Fruit fly (Drosophila melanogaster) whole organism, adult: ENCODE results near the gene CG15822.
A peak's percentile ranks its signal among the peaks of the same experiment; 100 is the strongest.

Experiments
- CG11617 ChIP-seq: fragments of 200-800 bp; sonication (Bioruptor generic); optimal IDR thresholded peaks from 2 replicates; lab custom pipeline; 2017; ENCODE audit warnings: mild to moderate bottlenecking, missing biosample characterization, missing genetic modification reagents, missing genetic modification characterization
- CG12768 ChIP-seq: fragments of 200-800 bp; sonication (Bioruptor generic); optimal IDR thresholded peaks from 2 replicates; lab custom pipeline; 2017; ENCODE audit warnings: missing biosample characterization, missing genetic modification characterization, mild to moderate bottlenecking, moderate library complexity, missing genetic modification reagents
- CG14711 ChIP-seq: fragments of 200-800 bp; sonication (Bioruptor generic); optimal IDR thresholded peaks from 2 replicates; lab custom pipeline; 2018; ENCODE audit warnings: missing biosample characterization, mild to moderate bottlenecking, missing genetic modification characterization, moderate library complexity
- CG1620 ChIP-seq: fragments of 200-800 bp; sonication (Bioruptor generic); optimal IDR thresholded peaks from 2 replicates; lab custom pipeline; 2016; ENCODE audit warnings: missing biosample characterization, missing genetic modification characterization
- CG33017 ChIP-seq: fragments of 200-800 bp; sonication (Bioruptor generic); optimal IDR thresholded peaks from 2 replicates; lab custom pipeline; 2018; ENCODE audit warnings: missing biosample characterization, mild to moderate bottlenecking, missing genetic modification characterization, moderate library complexity
- CG5204 ChIP-seq: fragments of 200-800 bp; sonication (Bioruptor generic); optimal IDR thresholded peaks from 2 replicates; lab custom pipeline; 2016; ENCODE audit warnings: missing biosample characterization, missing genetic modification characterization
- CG7045 ChIP-seq: fragments of 200-800 bp; sonication (Bioruptor generic); optimal IDR thresholded peaks from 2 replicates; lab custom pipeline; 2017; ENCODE audit warnings: missing biosample characterization, mild to moderate bottlenecking, missing genetic modification characterization
- CG7101 ChIP-seq: fragments of 200-800 bp; sonication (Bioruptor generic); optimal IDR thresholded peaks from 2 replicates; lab custom pipeline; 2018; ENCODE audit warnings: missing biosample characterization, mild to moderate bottlenecking, missing genetic modification characterization, moderate library complexity
- Clk ChIP-seq: fragments of 200-800 bp; sonication (Bioruptor generic); optimal IDR thresholded peaks from 2 replicates; lab custom pipeline; 2017; ENCODE audit warnings: missing biosample characterization, missing genetic modification characterization
- Crg-1 ChIP-seq: fragments of 200-800 bp; sonication (Bioruptor generic); optimal IDR thresholded peaks from 2 replicates; lab custom pipeline; 2016; ENCODE audit warnings: missing biosample characterization, missing genetic modification characterization
- Hr96 ChIP-seq: fragments of 200-800 bp; sonication (Bioruptor generic); optimal IDR thresholded peaks from 2 replicates; lab custom pipeline; 2016; ENCODE audit warnings: missing biosample characterization, missing genetic modification characterization
- Mnt ChIP-seq: fragments of 200-800 bp; sonication (Bioruptor generic); optimal IDR thresholded peaks from 2 replicates; lab custom pipeline; 2016; ENCODE audit warnings: missing biosample characterization, mild to moderate bottlenecking, missing genetic modification characterization
- bab1 ChIP-seq: fragments of 200-800 bp; sonication (Bioruptor generic); optimal IDR thresholded peaks from 3 replicates; lab custom pipeline; 2019; ENCODE audit warnings: missing biosample characterization, mild to moderate bottlenecking, missing genetic modification characterization, moderate library complexity
- cic ChIP-seq: fragments of 200-800 bp; sonication (Bioruptor generic); optimal IDR thresholded peaks from 2 replicates; lab custom pipeline; 2017; ENCODE audit warnings: missing biosample characterization, mild to moderate bottlenecking, missing genetic modification characterization, moderate library complexity
- cnc ChIP-seq, 2 experiments: fragments of >200 bp; optimal IDR thresholded peaks; 2 replicates each; lab custom pipeline; 2017
- kay ChIP-seq: fragments of 200-800 bp; sonication (Bioruptor generic); peaks from one replicate; lab custom pipeline; 2016; ENCODE audit warnings: missing biosample characterization, missing genetic modification characterization, borderline replicate concordance
- ovo ChIP-seq: fragments of 200-800 bp; sonication (Bioruptor generic); optimal IDR thresholded peaks from 2 replicates; lab custom pipeline; 2016; ENCODE audit warnings: missing biosample characterization, missing genetic modification characterization
- pad ChIP-seq: fragments of 200-800 bp; sonication (Bioruptor generic); optimal IDR thresholded peaks from 3 replicates; lab custom pipeline; 2017; ENCODE audit warnings: missing biosample characterization, missing genetic modification characterization, mild to moderate bottlenecking, moderate library complexity, missing genetic modification reagents
- tj ChIP-seq: fragments of 200-800 bp; sonication (Bioruptor generic); optimal IDR thresholded peaks from 3 replicates; lab custom pipeline; 2017; ENCODE audit warnings: missing biosample characterization, mild to moderate bottlenecking, missing genetic modification characterization, moderate library complexity
- toe ChIP-seq: fragments of 200-800 bp; sonication (Bioruptor generic); optimal IDR thresholded peaks from 2 replicates; lab custom pipeline; 2016; ENCODE audit warnings: missing biosample characterization, missing genetic modification characterization

Gene CG15822

DNA sequence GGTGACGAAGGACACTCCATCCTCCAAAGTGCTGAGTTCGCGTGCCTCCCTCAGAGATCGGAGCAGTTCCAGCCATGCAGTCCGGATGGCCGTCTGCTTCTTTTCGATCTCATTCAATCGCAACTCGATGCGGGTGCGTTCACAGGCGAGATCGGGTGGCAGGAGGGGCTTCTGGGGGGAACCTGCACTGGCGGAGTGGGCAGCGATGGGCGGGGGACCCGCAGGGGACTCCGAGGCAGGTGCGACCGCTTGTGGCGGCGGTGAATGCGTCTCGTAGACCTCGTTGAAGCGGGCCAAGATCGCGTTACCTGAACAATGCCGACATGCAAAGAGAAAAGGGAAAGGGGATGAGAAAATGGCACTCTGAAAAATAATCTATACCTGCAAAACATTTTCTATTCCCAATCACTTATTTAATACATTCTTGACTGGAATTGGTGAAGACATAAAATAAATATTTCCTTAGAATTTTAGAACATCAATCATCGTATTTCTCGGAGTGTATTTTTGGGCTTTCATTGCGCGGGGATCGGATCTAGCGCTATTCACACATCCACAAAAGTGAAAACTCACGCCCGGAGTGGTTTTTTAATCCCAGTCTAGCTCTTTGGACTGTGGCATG is 4.9 kb downstream of the CG15822 start:
- TF ChIP-seq cic (GFP tag; lab: Kevin White, UChicago) (no peak), ovo (GFP tag; lab: Kevin White, UChicago) (no peak), CG7101 (tag; lab: Kevin White, UChicago) (no peak), Mnt (no peak), Hr96 (GFP tag; lab: Kevin White, UChicago) (no peak)

DNA sequence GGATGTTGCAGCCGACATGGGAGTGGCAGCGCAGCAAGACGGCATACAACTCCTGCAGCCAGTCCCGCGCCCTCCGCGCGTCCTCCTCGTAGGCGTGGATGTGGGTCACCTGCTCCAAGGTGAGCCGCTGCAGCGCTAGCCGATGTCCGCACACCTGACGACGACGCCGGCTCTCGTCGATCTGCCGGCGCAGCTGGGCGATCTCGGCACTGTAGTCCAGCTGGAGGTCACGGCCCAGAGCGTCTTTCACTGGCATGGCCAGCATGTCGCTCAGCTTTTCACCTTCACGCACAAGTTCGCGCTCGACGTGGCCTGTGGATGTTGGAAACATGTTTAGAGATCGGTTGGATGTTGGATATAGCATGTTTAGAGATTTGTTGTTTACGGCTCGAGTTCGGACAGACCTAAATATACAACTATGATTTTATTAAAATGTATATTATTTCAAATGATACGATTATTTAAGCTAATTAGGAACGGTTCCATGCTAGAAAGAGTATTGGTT is 6.2 kb downstream of the CG15822 start:
- TF ChIP-seq Mnt (no peak), kay (GFP tag; lab: Kevin White, UChicago) (peak; percentile 32)

DNA sequence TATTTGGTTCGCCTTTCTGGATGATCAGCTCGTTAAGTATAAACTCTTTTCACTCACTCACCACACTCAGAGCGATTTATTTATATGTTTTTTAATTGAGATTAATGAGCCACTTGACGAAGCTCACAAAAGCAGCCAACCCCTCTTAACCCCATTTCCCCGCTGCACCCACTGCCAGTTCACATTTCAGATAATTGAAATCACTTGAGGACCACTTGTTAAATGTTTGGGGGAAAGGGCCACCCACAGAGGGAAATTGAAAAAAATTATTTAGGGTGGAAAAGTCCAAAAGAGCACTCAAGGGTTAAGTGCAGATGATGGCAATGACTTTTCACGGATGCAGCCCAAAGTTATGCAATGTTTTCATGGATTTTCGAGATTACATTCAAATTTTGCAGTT is 10.9 kb downstream of the CG15822 start:
- no peak for TF ChIP-seq bab1 (GFP tag; lab: Kevin White, UChicago)
- TF ChIP-seq pad (GFP tag; lab: Kevin White, UChicago) = no peak
- no peak for TF ChIP-seq CG11617 (GFP tag; lab: Kevin White, UChicago)
- no peak for TF ChIP-seq kay (GFP tag; lab: Kevin White, UChicago)
- no peak for TF ChIP-seq toe
- no peak for TF ChIP-seq Hr96 (GFP tag; lab: Kevin White, UChicago)
- no peak for TF ChIP-seq CG1620
- no peak for TF ChIP-seq CG33017 (tag; lab: Kevin White, UChicago)
- TF ChIP-seq CG7045 (GFP tag; lab: Kevin White, UChicago) = no peak
- no peak for TF ChIP-seq Crg-1 (GFP tag; lab: Kevin White, UChicago)
- no peak for TF ChIP-seq CG7101 (tag; lab: Kevin White, UChicago)
- TF ChIP-seq CG5204 (GFP tag; lab: Kevin White, UChicago) = no peak
- TF ChIP-seq cic (GFP tag; lab: Kevin White, UChicago) = no peak
- TF ChIP-seq CG12768 = no peak
- no peak for TF ChIP-seq tj (GFP tag; lab: Kevin White, UChicago)
- no peak for TF ChIP-seq CG14711 (tag; lab: Kevin White, UChicago)
- TF ChIP-seq cnc (optimal IDR thresholded peaks at IDR 0.05; lab: Kevin White, UChicago) = no peak

DNA sequence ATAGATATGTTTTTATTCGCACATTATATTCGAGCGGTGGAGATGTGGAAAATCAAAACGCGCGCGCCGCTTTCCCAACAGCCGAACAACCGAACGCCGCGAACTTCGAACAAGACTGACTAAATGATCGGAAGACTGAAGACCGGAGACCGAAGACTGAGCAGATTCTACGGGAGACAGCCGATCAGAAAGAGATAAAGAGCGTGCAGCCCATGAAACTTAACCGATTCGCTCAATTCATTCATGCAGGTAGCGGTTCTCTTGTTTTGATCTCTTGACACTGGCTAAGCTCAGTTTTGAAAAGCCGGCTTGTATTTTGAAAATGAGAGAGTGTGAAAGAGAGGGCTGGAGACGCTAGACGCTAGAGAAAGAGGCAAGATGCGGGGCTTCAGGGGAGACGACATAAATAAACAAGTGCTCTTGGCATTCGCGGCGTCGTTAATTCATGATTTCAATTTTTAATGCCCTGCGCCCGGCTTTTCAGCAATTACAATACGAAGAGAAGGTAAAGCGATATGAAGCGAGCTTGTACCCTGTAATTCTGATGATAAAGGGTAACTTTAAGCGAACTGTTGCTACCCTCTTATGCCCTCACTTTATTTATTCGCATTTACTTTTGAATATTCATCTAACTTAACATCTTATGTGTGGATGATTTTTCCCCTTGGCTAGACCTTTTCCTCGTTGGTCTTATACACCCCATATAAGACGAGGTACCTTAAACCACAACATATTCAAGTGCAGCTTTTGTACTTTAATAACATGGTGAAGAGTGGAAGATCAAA is 11.9 kb downstream of the CG15822 start, which contains the start of gene zormin:
Gene zormin, minus strand, starts transcription at position 113 of the 785 bp plus-strand sequence.
- TF ChIP-seq bab1 (GFP tag; lab: Kevin White, UChicago) = peak; percentile 18
- peak; percentile 14 for TF ChIP-seq kay (GFP tag; lab: Kevin White, UChicago)
- TF ChIP-seq CG11617 (GFP tag; lab: Kevin White, UChicago) = no peak
- no peak for TF ChIP-seq CG5204 (GFP tag; lab: Kevin White, UChicago)
- no peak for TF ChIP-seq CG1620
- TF ChIP-seq toe = no peak
- TF ChIP-seq pad (GFP tag; lab: Kevin White, UChicago) = no peak
- TF ChIP-seq cnc (optimal IDR thresholded peaks at IDR 0.05; lab: Kevin White, UChicago) = no peak
- TF ChIP-seq CG14711 (tag; lab: Kevin White, UChicago) = no peak

DNA sequence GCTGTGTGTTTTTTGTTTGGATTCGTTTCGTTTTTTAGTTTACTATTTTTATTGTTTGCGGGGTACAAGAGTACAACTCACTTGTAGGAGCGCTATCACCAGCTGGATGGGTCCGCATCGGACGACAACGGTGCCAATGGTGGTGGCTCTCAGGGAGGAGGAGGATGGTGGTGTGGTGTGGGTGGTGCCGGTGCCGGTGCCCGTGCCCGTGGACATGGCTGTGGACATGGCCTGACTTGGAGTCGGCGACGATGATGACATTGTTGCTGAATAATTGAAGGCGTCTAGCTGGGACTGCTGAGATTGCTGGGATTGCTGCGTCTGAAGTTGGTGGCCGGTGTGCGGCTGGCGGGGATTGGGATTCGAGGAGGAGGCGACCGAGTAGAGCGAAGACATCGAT is 14.0 kb downstream of the CG15822 start:
- TF ChIP-seq Clk (GFP tag; lab: Kevin White, UChicago) (no peak), kay (GFP tag; lab: Kevin White, UChicago) (no peak), Crg-1 (GFP tag; lab: Kevin White, UChicago) (no peak), bab1 (GFP tag; lab: Kevin White, UChicago) (no peak), CG12768 (no peak), Hr96 (GFP tag; lab: Kevin White, UChicago) (no peak), cnc (optimal IDR thresholded peaks at IDR 0.05; lab: Kevin White, UChicago) (no peak), CG1620 (no peak), CG5204 (GFP tag; lab: Kevin White, UChicago) (no peak), CG14711 (tag; lab: Kevin White, UChicago) (no peak), tj (GFP tag; lab: Kevin White, UChicago) (no peak), CG33017 (tag; lab: Kevin White, UChicago) (no peak), Mnt (no peak), CG11617 (GFP tag; lab: Kevin White, UChicago) (no peak), toe (no peak), ovo (GFP tag; lab: Kevin White, UChicago) (no peak), pad (GFP tag; lab: Kevin White, UChicago) (no peak)

DNA sequence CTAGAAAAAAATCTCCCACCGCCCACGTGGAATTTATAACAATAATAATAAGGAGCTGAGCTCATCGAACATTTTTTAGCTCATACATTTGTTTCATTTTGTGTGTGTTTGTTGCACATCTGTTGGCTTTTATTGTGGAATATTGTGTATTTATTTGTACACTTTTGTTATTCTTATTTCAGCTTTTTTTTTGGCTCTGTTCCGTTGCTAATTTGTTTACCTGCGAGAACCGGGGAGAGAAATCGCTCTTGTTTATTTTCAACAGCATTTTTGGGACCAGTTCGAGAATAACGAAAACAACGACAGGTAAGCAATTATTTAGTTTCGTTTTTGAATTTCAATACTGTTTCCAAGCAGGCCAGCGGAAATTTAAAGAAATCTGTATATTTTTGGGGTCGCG is 15.9 kb downstream of the CG15822 start:
- TF ChIP-seq Crg-1 (GFP tag; lab: Kevin White, UChicago) = no peak
- no peak for TF ChIP-seq bab1 (GFP tag; lab: Kevin White, UChicago)
- TF ChIP-seq ovo (GFP tag; lab: Kevin White, UChicago) = no peak
- no peak for TF ChIP-seq CG5204 (GFP tag; lab: Kevin White, UChicago)
